Worm (Caenorhabditis elegans): ENCODE results near the gene pqe-1.

pqe-1 gene

ce11 chrIII:5310940-5311339 is at the start of gene pqe-1:
Gene pqe-1 (plus strand): TSS chrIII:5311240.
- TF ChIP-seq eor-1 (tag; optimal IDR thresholded peaks at IDR 0.05) (no peak), ztf-11 (tag; optimal IDR thresholded peaks at IDR 0.05) (no peak), lsy-12 (tag; optimal IDR thresholded peaks at IDR 0.05) (no peak), nhr-12 (tag; optimal IDR thresholded peaks at IDR 0.05) (no peak), ZK546.5 (tag; optimal IDR thresholded peaks at IDR 0.05) (no peak), nfya-1 (tag; optimal IDR thresholded peaks at IDR 0.05; ENCODE audit: insufficient read depth) (no peak), hmg-11 (tag; optimal IDR thresholded peaks at IDR 0.05) (no peak), ceh-16 (tag; optimal IDR thresholded peaks at IDR 0.05) (no peak), elt-3 (tag; optimal IDR thresholded peaks at IDR 0.05) (no peak), unc-62 (GFP tag; optimal IDR thresholded peaks at IDR 0.05) (no peak), nhr-237 (tag; optimal IDR thresholded peaks at IDR 0.05) (no peak), snpc-4 (tag; optimal IDR thresholded peaks at IDR 0.05) (no peak), unc-39 (tag; optimal IDR thresholded peaks at IDR 0.05) (no peak)

DNA sequence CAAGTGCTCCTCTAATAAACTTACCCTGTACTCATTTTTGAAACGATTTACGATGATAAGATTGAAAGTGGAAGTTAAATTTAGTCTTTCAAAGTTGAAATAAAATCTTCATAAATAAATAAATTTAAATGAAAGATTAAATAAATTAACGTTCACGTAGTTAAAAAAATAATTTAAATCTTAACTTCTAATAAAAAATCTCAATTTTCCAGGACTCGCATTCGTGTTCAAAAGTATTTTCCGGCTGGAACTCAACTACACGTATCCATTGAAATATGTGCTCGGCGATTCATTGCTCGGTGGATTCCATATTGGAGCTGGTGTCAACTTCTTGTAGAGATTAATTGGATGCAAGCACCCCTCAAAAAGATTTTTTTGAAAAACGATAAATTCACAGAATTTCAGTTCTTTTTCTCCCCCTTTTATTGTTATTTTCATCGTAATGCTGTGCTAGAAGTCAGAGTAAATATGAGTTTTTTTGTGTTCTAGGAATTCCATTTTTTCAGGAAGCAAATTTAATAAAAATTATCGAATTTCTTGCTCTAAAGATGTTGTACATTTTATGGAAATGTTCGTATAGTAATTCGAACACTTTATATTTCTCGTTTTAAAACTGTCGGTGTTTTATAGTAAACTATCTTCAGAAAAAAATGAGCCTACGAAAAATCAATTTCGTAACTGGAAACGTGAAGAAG is 47.6 kb upstream of the pqe-1 start, which contains the start of the genes C34E10.9 and hap-1:
C34E10.9 (minus strand) TSS at position 101 of the 695 bp plus-strand sequence.
hap-1 (plus strand) TSS at position 645 of the 695 bp plus-strand sequence.
- no peak for TF ChIP-seq ztf-11 (tag; optimal IDR thresholded peaks at IDR 0.05)
- TF ChIP-seq nhr-12 (tag; optimal IDR thresholded peaks at IDR 0.05) = no peak
- no peak for TF ChIP-seq nfya-1 (tag; optimal IDR thresholded peaks at IDR 0.05; ENCODE audit: insufficient read depth)
- no peak for TF ChIP-seq ama-1 (optimal IDR thresholded peaks at IDR 0.05)
- TF ChIP-seq elt-2 (tag; optimal IDR thresholded peaks at IDR 0.05) = no peak
- TF ChIP-seq ceh-9 (tag; optimal IDR thresholded peaks at IDR 0.05) = no peak
- no peak for TF ChIP-seq jun-1 (tag; optimal IDR thresholded peaks at IDR 0.05)
- no peak for TF ChIP-seq egl-27 (tag; optimal IDR thresholded peaks at IDR 0.05)
- no peak for TF ChIP-seq lsy-12 (tag; optimal IDR thresholded peaks at IDR 0.05)
- no peak for TF ChIP-seq fkh-10 (GFP tag; optimal IDR thresholded peaks at IDR 0.05)
- no peak for TF ChIP-seq eor-1 (tag; optimal IDR thresholded peaks at IDR 0.05)
- no peak for TF ChIP-seq nhr-76 (tag; optimal IDR thresholded peaks at IDR 0.05)
- TF ChIP-seq tbx-2 (tag; optimal IDR thresholded peaks at IDR 0.05) = no peak

ce11 chrIII:5264813-5265212 is 46.2 kb upstream of the pqe-1 start, which contains the start of gene gro-1:
Gene gro-1 (plus strand): TSS chrIII:5265113.
- no peak for TF ChIP-seq tbx-2 (tag; optimal IDR thresholded peaks at IDR 0.05)
- TF ChIP-seq unc-62 (GFP tag; optimal IDR thresholded peaks at IDR 0.05) = no peak
- TF ChIP-seq lsy-12 (tag; optimal IDR thresholded peaks at IDR 0.05) = no peak
- no peak for TF ChIP-seq daf-12 (tag; optimal IDR thresholded peaks at IDR 0.05)
- no peak for TF ChIP-seq ztf-4 (tag; optimal IDR thresholded peaks at IDR 0.05)
- TF ChIP-seq elt-2 (tag; optimal IDR thresholded peaks at IDR 0.05) = no peak
- TF ChIP-seq pha-4 (tag; optimal IDR thresholded peaks at IDR 0.05) = no peak
- no peak for TF ChIP-seq eor-1 (tag; optimal IDR thresholded peaks at IDR 0.05)
- no peak for TF ChIP-seq fkh-10 (GFP tag; optimal IDR thresholded peaks at IDR 0.05)
- no peak for TF ChIP-seq nfya-1 (tag; optimal IDR thresholded peaks at IDR 0.05; ENCODE audit: insufficient read depth)
- no peak for TF ChIP-seq aly-2 (tag; optimal IDR thresholded peaks at IDR 0.05)
- TF ChIP-seq elt-3 (tag; optimal IDR thresholded peaks at IDR 0.05) = no peak
- no peak for TF ChIP-seq mml-1 (tag; optimal IDR thresholded peaks at IDR 0.05)

ce11 chrIII:5267217-5267906 is 43.7 kb upstream of the pqe-1 start, which contains the start of gene ZC395.5:
Gene ZC395.5 (plus strand): TSS chrIII:5267848.
- TF ChIP-seq lsy-12 (tag; optimal IDR thresholded peaks at IDR 0.05) = no peak
- TF ChIP-seq ama-1 (optimal IDR thresholded peaks at IDR 0.05) = peak; percentile 15
- peak; percentile 57 for TF ChIP-seq elt-2 (tag; optimal IDR thresholded peaks at IDR 0.05)
- no peak for TF ChIP-seq ZK546.5 (tag; optimal IDR thresholded peaks at IDR 0.05)
- TF ChIP-seq fkh-2 (tag; optimal IDR thresholded peaks at IDR 0.05) = no peak
- peak; percentile 74 for TF ChIP-seq pqm-1 (tag; optimal IDR thresholded peaks at IDR 0.05)
- TF ChIP-seq nhr-77 (tag; optimal IDR thresholded peaks at IDR 0.05) = no peak
- no peak for TF ChIP-seq daf-12 (tag; optimal IDR thresholded peaks at IDR 0.05)
- TF ChIP-seq pha-4 (tag; optimal IDR thresholded peaks at IDR 0.05) = peak; percentile 57
- TF ChIP-seq egl-27 (tag; optimal IDR thresholded peaks at IDR 0.05) = no peak
- no peak for TF ChIP-seq eor-1 (tag; optimal IDR thresholded peaks at IDR 0.05)
- TF ChIP-seq nfya-1 (tag; optimal IDR thresholded peaks at IDR 0.05; ENCODE audit: insufficient read depth) = no peak

DNA sequence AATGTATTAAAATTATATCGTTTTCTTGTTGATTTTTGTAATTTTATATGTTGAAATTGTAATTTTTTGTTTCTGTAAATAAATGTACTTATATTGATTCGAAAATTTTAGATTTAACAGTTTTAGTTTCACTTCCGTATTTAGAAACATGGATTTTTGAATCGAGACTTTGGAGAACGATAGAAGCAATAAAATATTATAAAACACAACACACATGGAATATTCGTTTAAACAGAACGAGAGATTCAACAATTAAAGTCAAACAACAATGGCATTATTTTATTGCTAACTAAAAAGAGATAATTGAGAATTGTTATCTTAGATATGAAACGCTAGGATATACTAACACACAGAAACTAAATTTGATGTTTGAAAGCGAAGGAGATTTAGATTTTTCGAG is 42.6 kb upstream of the pqe-1 start:
- TF ChIP-seq jun-1 (tag; optimal IDR thresholded peaks at IDR 0.05) (peak; percentile 1), elt-2 (tag; optimal IDR thresholded peaks at IDR 0.05) (no peak), pha-4 (tag; optimal IDR thresholded peaks at IDR 0.05) (peak; percentile 28)

Measured in whole organism, L3 larva.